Worm (Caenorhabditis elegans) whole organism, early embryonic: Measurements from ENCODE around the gene nhx-9.

Source experiments
- F13C5.2 ChIP-seq: sonication (generic microtip); optimal IDR thresholded peaks from 2 replicates; lab custom pipeline; 2017; ENCODE audit warnings: mild to moderate bottlenecking, missing genetic modification characterization, inconsistent platforms, missing compliant biosample characterization
- ama-1 ChIP-seq: fragments of 150-350 bp; optimal IDR thresholded peaks from 2 replicates; lab custom pipeline; 2014
- ceh-36 ChIP-seq: sonication (generic microtip); optimal IDR thresholded peaks from 2 replicates; lab custom pipeline; 2016; ENCODE audit warnings: missing genetic modification characterization, inconsistent platforms, missing compliant biosample characterization
- scrt-1 ChIP-seq: fragments of 200-800 bp; sonication (Bioruptor generic); IDR thresholded peaks from 2 replicates; pipeline ENCODE4 v1.3.6; 2022; ENCODE audit warnings: missing genetic modification characterization, missing compliant biosample characterization
- tbx-11 ChIP-seq: fragments of 200-800 bp; sonication (Bioruptor generic); IDR thresholded peaks from 2 replicates; pipeline ENCODE4 v1.3.6; 2022; ENCODE audit warnings: missing genetic modification characterization, missing compliant biosample characterization
- tbx-37 ChIP-seq: fragments of 200-800 bp; sonication (Bioruptor generic); conservative IDR thresholded peaks from 2 replicates; pipeline ENCODE4 v1.3.6; 2022; ENCODE audit warnings: missing genetic modification reagents, missing genetic modification characterization, missing compliant biosample characterization

- TF ChIP-seq ama-1 (no peak), tbx-11 (no peak), tbx-37 (GFP tag; lab: Robert Waterston, UW) (no peak), ceh-36 (tag; lab: Kevin White, UChicago) (no peak), scrt-1 (GFP tag; lab: Robert Waterston, UW) (no peak), F13C5.2 (no peak)
Measured at ce11 chrIV:11899358-11899757, 31.3 kb upstream of the nhx-9 start, which contains the start of gene nhr-43.
